Worm (Caenorhabditis elegans) whole organism, midembryonic: ENCODE results near the gene sor-1.

ENCODE experiments used
- T22C8.4 ChIP-seq: fragments of 200-800 bp; sonication (Bioruptor generic); IDR thresholded peaks from 2 replicates; pipeline ENCODE4 v1.3.6; 2022; ENCODE audit warnings: missing genetic modification characterization, missing compliant biosample characterization
- cog-1 ChIP-seq: sonication (generic microtip); optimal IDR thresholded peaks from 2 replicates; lab custom pipeline; 2016; ENCODE audit warnings: missing genetic modification characterization, missing compliant biosample characterization
- klf-2 ChIP-seq: fragments of 200-800 bp; sonication (Bioruptor generic); conservative IDR thresholded peaks from 2 replicates; pipeline ENCODE4 v1.3.6; 2022; ENCODE audit warnings: missing genetic modification reagents, missing genetic modification characterization, missing compliant biosample characterization
- med-1 ChIP-seq: sonication (generic microtip); optimal IDR thresholded peaks from 2 replicates; lab custom pipeline; 2017; ENCODE audit warnings: missing genetic modification characterization, mild to moderate bottlenecking, missing compliant biosample characterization, antibody characterized with exemption, missing genetic modification reagents; ENCODE audit not compliant: insufficient read depth
- ref-1 ChIP-seq: fragments of 200-800 bp; sonication (Bioruptor generic); conservative IDR thresholded peaks from 2 replicates; pipeline ENCODE4 v1.3.6; 2022; ENCODE audit warnings: missing genetic modification reagents, missing genetic modification characterization, missing compliant biosample characterization

- no peak for TF ChIP-seq cog-1
- no peak for TF ChIP-seq T22C8.4 (GFP tag; lab: Robert Waterston, UW)
- TF ChIP-seq ref-1, result no peak
- no peak for TF ChIP-seq klf-2 (GFP tag; lab: Robert Waterston, UW)
- no peak for TF ChIP-seq med-1 (GFP tag; lab: Kevin White, UChicago)
These were observed 8.8 kb upstream of the sor-1 start, which contains the start of gene ZK353.9 for ce11 chrIII:8409166-8409565.
